Fruit fly (Drosophila melanogaster) whole organism, adult: ENCODE data around the gene BTBD9.
A peak's percentile ranks its signal among the peaks of the same experiment; 100 is the strongest.

Source experiments
- CG12768 ChIP-seq: fragments of 200-800 bp; sonication (Bioruptor generic); optimal IDR thresholded peaks from 2 replicates; lab custom pipeline; 2017; ENCODE audit warnings: missing biosample characterization, missing genetic modification characterization, mild to moderate bottlenecking, moderate library complexity, missing genetic modification reagents
- CG5204 ChIP-seq: fragments of 200-800 bp; sonication (Bioruptor generic); optimal IDR thresholded peaks from 2 replicates; lab custom pipeline; 2016; ENCODE audit warnings: missing biosample characterization, missing genetic modification characterization
- cic ChIP-seq: fragments of 200-800 bp; sonication (Bioruptor generic); optimal IDR thresholded peaks from 2 replicates; lab custom pipeline; 2017; ENCODE audit warnings: missing biosample characterization, mild to moderate bottlenecking, missing genetic modification characterization, moderate library complexity

DNA sequence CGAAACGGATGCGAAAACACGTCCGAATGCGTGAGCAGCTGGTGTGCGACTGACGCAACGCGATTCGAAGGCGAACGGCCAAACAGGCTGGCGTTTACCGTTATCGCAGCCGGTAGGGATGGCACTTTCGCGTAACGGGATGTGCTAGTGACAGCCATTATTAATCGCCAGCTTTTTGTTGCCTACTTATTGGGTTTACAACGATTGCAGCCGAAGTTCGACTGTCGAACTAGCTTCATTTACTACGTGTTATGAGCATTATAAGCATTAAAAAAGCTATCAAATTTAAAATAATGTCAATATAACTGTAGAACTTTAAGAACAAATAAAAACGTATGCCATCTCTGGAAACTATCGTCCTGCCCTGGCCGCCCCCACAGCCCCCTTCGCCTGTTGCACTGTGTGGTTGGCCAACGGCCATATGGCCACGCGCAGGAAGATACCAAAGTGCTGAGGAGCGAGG, 10.7 kb upstream of the BTBD9 start, which contains the start of gene Rph:
- TF ChIP-seq CG5204 (GFP tag; lab: Kevin White, UChicago): peak; percentile 25
- peak; percentile 28 for TF ChIP-seq CG12768 (GFP tag; lab: Kevin White, UChicago)
- peak; percentile 9 for TF ChIP-seq cic
